Worm (Caenorhabditis elegans): Measurements from ENCODE around the gene pnn-1.

Gene pnn-1

ce11 chrV:12970575-12971160 lies at the start of gene pnn-1:
TSS of gene pnn-1 (plus strand) at chrV:12971110.
- TF ChIP-seq unc-62 (GFP tag; optimal IDR thresholded peaks at IDR 0.05): no peak

- no peak for TF ChIP-seq unc-62 (GFP tag; optimal IDR thresholded peaks at IDR 0.05)
These were observed 49.2 kb upstream of the pnn-1 start for ce11 chrV:12921680-12922079.

- no peak for TF ChIP-seq unc-62 (GFP tag; optimal IDR thresholded peaks at IDR 0.05)
These were observed 48.6 kb upstream of the pnn-1 start, which contains the start of gene dhrs-4 for ce11 chrV:12922308-12922707. TSS of gene dhrs-4 (plus strand) at chrV:12922608.

- no peak for TF ChIP-seq unc-62 (GFP tag; optimal IDR thresholded peaks at IDR 0.05)
These were observed 46.8 kb upstream of the pnn-1 start, which contains the start of gene pqn-67 for ce11 chrV:12924128-12924527. TSS of gene pqn-67 (plus strand) at chrV:12924428.

ce11 chrV:12928929-12929532 lies 41.9 kb upstream of the pnn-1 start, which contains the start of gene T16G1.2:
TSS of gene T16G1.2 (plus strand) at chrV:12929482.
- TF ChIP-seq unc-62 (GFP tag; optimal IDR thresholded peaks at IDR 0.05): no peak

ce11 chrV:12933654-12934053 lies 37.3 kb upstream of the pnn-1 start:
- TF ChIP-seq unc-62 (GFP tag; optimal IDR thresholded peaks at IDR 0.05): no peak

ce11 chrV:12934976-12935375 lies 35.9 kb upstream of the pnn-1 start, which contains the start of gene T16G1.7:
TSS of gene T16G1.7 (minus strand) at chrV:12935112.
- no peak for TF ChIP-seq unc-62 (GFP tag; optimal IDR thresholded peaks at IDR 0.05)

- no peak for TF ChIP-seq unc-62 (GFP tag; optimal IDR thresholded peaks at IDR 0.05)
These were observed 33.8 kb upstream of the pnn-1 start, which contains the start of gene T16G1.6 for ce11 chrV:12937098-12937497. TSS of gene T16G1.6 (minus strand) at chrV:12937174.

ce11 chrV:12939434-12939833 lies 31.5 kb upstream of the pnn-1 start, which contains the start of gene T16G1.5:
TSS of gene T16G1.5 (minus strand) at chrV:12939552.
- TF ChIP-seq unc-62 (GFP tag; optimal IDR thresholded peaks at IDR 0.05): no peak

- TF ChIP-seq unc-62 (GFP tag; optimal IDR thresholded peaks at IDR 0.05): no peak
These were observed 29.0 kb upstream of the pnn-1 start, which contains the start of gene T16G1.4 for ce11 chrV:12941797-12942474. TSS of gene T16G1.4 (minus strand) at chrV:12941847.

ce11 chrV:12943399-12943798 lies 27.5 kb upstream of the pnn-1 start:
- TF ChIP-seq unc-62 (GFP tag; optimal IDR thresholded peaks at IDR 0.05): no peak

- no peak for TF ChIP-seq unc-62 (GFP tag; optimal IDR thresholded peaks at IDR 0.05)
These were observed 26.7 kb upstream of the pnn-1 start, which contains the start of gene T16G1.3 for ce11 chrV:12944229-12944628. TSS of gene T16G1.3 (minus strand) at chrV:12944329.

ce11 chrV:12944775-12945174 lies 26.1 kb upstream of the pnn-1 start, which contains the start of gene grl-2:
TSS of gene grl-2 (plus strand) at chrV:12945075.
- no peak for TF ChIP-seq unc-62 (GFP tag; optimal IDR thresholded peaks at IDR 0.05)

ce11 chrV:12949607-12950006 lies 21.3 kb upstream of the pnn-1 start, which contains the start of gene T16G1.13:
TSS of gene T16G1.13 (plus strand) at chrV:12949907.
- no peak for TF ChIP-seq unc-62 (GFP tag; optimal IDR thresholded peaks at IDR 0.05)

- TF ChIP-seq unc-62 (GFP tag; optimal IDR thresholded peaks at IDR 0.05): no peak
These were observed 19.9 kb upstream of the pnn-1 start, which contains the start of the genes T16G1.9 and T16G1.18 for ce11 chrV:12950812-12951528. TSS of gene T16G1.9 (minus strand) at chrV:12950862. TSS of gene T16G1.18 (plus strand) at chrV:12951304.

- TF ChIP-seq unc-62 (GFP tag; optimal IDR thresholded peaks at IDR 0.05): no peak
These were observed 18.6 kb upstream of the pnn-1 start, which contains the start of gene pqn-68 for ce11 chrV:12952287-12952686. TSS of gene pqn-68 (plus strand) at chrV:12952636.

All from whole organism, dauer.